Fruit fly (Drosophila melanogaster): ENCODE data around the gene Nt5a.

Nt5a gene

DNA sequence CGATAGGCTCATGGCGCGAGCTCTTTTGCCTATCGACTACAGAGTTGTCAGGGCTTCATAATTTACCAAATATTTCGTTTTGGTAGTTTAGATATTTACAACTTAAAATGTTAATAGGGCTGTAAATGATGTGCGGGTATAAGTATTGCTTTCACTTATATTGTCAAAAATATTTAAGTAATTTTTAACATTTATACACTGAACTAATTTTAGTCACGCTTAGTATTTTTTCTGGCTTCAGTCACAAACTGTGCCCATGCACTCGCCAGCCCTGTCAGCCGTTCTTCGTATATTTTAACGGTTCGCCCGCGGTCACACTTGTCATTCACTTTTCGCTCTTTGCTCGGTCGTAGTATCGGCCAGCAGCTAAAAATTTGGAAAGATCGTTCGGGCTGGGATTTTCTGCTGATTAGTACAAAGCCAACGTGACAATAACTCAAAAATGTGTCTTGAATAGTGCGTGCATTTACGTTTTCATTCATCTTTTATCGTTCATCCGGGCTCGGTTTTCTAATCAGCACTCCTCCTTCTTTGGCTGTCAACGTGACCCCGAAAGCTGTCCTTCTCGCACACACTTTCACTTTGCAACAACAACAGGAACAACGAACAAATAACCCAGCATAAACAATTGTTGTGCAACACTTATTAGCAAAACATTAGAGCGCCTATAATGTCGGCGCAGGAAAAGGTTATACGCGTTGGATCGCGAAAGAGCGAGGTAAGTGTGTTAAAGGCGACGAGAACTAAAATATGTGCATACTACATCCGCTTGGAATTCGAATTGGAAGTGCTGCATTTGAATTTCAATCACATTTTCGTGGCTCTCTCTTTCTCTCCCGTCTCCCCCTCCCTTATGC lies 27.6 kb upstream of the Nt5a start, which contains the start of the genes Hmbs and CG2211 (continued):
- TF ChIP-seq CG32772 (GFP tag; IDR thresholded peaks at IDR 0.05): peak; percentile 73
- peak; percentile 52; the same call in 1 of the 3 replicates for TF ChIP-seq croc (GFP tag; conservative IDR thresholded peaks at IDR 0.05)
- no peak for TF ChIP-seq Doc2 (GFP tag; IDR thresholded peaks at IDR 0.05)
- no peak for TF ChIP-seq D (optimal IDR thresholded peaks at IDR 0.05)
- TF ChIP-seq D (GFP tag; optimal IDR thresholded peaks at IDR 0.05): peak; percentile 63
- TF ChIP-seq MESR4 (GFP tag; optimal IDR thresholded peaks at IDR 0.05): peak; percentile 77
- peak; percentile 68 for TF ChIP-seq MTF-1 (GFP tag; optimal IDR thresholded peaks at IDR 0.05; ENCODE audit: borderline replicate concordance)
- TF ChIP-seq ewg (GFP tag; optimal IDR thresholded peaks at IDR 0.05): peak; percentile 72
- no peak for TF ChIP-seq dati (GFP tag; IDR thresholded peaks at IDR 0.05)
- peak; percentile 94 for TF ChIP-seq CG2120 (GFP tag; optimal IDR thresholded peaks at IDR 0.05)
- TF ChIP-seq usp (GFP tag; optimal IDR thresholded peaks at IDR 0.05): no peak
- peak; percentile 79 for TF ChIP-seq NfI (GFP tag; optimal IDR thresholded peaks at IDR 0.05)
- peak; percentile 42; the same call in 1 of the 2 replicates for TF ChIP-seq Oaz (GFP tag; IDR thresholded peaks at IDR 0.05)
- peak; percentile 85 for TF ChIP-seq CG11247 (GFP tag; IDR thresholded peaks at IDR 0.05)
- no peak for TF ChIP-seq tna (GFP tag; IDR thresholded peaks at IDR 0.05; ENCODE audit: partially characterized antibody)
- TF ChIP-seq h (optimal IDR thresholded peaks at IDR 0.05): no peak
- peak; percentile 69 for TF ChIP-seq CG15011 (GFP tag; optimal IDR thresholded peaks at IDR 0.05)
- TF ChIP-seq CG31224 (GFP tag; IDR thresholded peaks at IDR 0.05): peak; percentile 74
- TF ChIP-seq ash1 (GFP tag; optimal IDR thresholded peaks at IDR 0.05): peak; percentile 17
- TF ChIP-seq CG11560 (tag; IDR thresholded peaks at IDR 0.05): peak; percentile 74; the same call in 2 of the 3 replicates
- TF ChIP-seq Hmr (GFP tag; optimal IDR thresholded peaks at IDR 0.05): peak; percentile 82
- TF ChIP-seq dm (GFP tag; optimal IDR thresholded peaks at IDR 0.05): peak; percentile 86
- peak; percentile 96 for TF ChIP-seq row (GFP tag; IDR thresholded peaks at IDR 0.05)
- TF ChIP-seq CTCF (GFP tag; optimal IDR thresholded peaks at IDR 0.05): peak; percentile 31
- TF ChIP-seq lmd (GFP tag; IDR thresholded peaks at IDR 0.05): peak; percentile 83
- TF ChIP-seq CG6689 (GFP tag; IDR thresholded peaks at IDR 0.05): peak; percentile 80
- no peak for TF ChIP-seq CG7745 (tag; optimal IDR thresholded peaks at IDR 0.05)
- peak; percentile 88 for TF ChIP-seq CG16863 (GFP tag; optimal IDR thresholded peaks at IDR 0.05)
- peak; percentile 63 for TF ChIP-seq da (GFP tag; optimal IDR thresholded peaks at IDR 0.05)
- peak; percentile 60 for TF ChIP-seq knrl (GFP tag; IDR thresholded peaks at IDR 0.05; ENCODE audit: partially characterized antibody)
- TF ChIP-seq CG6175 (GFP tag; IDR thresholded peaks at IDR 0.05): peak; percentile 67; the same call in 2 of the 3 replicates
- peak; percentile 45 for TF ChIP-seq TFAM (GFP tag; optimal IDR thresholded peaks at IDR 0.05)
- peak; percentile 73 for TF ChIP-seq D19A (tag; optimal IDR thresholded peaks at IDR 0.05)
- peak; percentile 89 for TF ChIP-seq CG33213 (GFP tag; optimal IDR thresholded peaks at IDR 0.05)
- TF ChIP-seq CG14860 (GFP tag; IDR thresholded peaks at IDR 0.05; ENCODE audit: partially characterized antibody): no peak
- peak; percentile 58 for TF ChIP-seq sd (tag; optimal IDR thresholded peaks at IDR 0.05)
- peak; percentile 89 for TF ChIP-seq CG2116 (GFP tag; optimal IDR thresholded peaks at IDR 0.05)
- TF ChIP-seq Blimp-1 (GFP tag; optimal IDR thresholded peaks at IDR 0.05): peak; percentile 93
- TF ChIP-seq chinmo (GFP tag; IDR thresholded peaks at IDR 0.05; ENCODE audit: partially characterized antibody): 0 out of 4 replicates have a peak, but pooled peaks have one; percentile 39
- no peak for TF ChIP-seq Dip2 (GFP tag; IDR thresholded peaks at IDR 0.05)
- peak; percentile 34 for TF ChIP-seq salm (tag; optimal IDR thresholded peaks at IDR 0.05)
- TF ChIP-seq Sry-δ (GFP tag; optimal IDR thresholded peaks at IDR 0.05): peak; percentile 70
- peak; percentile 87 for TF ChIP-seq CG18476 (GFP tag; optimal IDR thresholded peaks at IDR 0.05)
- TF ChIP-seq CG34422 (GFP tag; IDR thresholded peaks at IDR 0.05): peak; percentile 88
- TF ChIP-seq CG10321 (GFP tag; IDR thresholded peaks at IDR 0.05): peak; percentile 45; the same call in 1 of the 2 replicates
- TF ChIP-seq inv (GFP tag; IDR thresholded peaks at IDR 0.05; ENCODE audit: partially characterized antibody): no peak; the same call in 1 of the 2 replicates
- TF ChIP-seq E2f1 (GFP tag; IDR thresholded peaks at IDR 0.05): peak; percentile 79
- peak; percentile 78 for TF ChIP-seq ara (GFP tag; IDR thresholded peaks at IDR 0.05)
- TF ChIP-seq lov (optimal IDR thresholded peaks at IDR 0.05): no peak
- peak; percentile 65; the same call in 1 of the 3 replicates for TF ChIP-seq lov (GFP tag; IDR thresholded peaks at IDR 0.05)
